Fruit fly (Drosophila melanogaster) whole organism, prepupa: ENCODE results near the gene Mybbp1A.

Source experiments
- Blimp-1 ChIP-seq: fragments of 200-800 bp; sonication (Bioruptor generic); optimal IDR thresholded peaks from 3 replicates; lab custom pipeline; 2017; ENCODE audit warnings: missing biosample characterization, missing genetic modification characterization, mild to moderate bottlenecking, moderate library complexity, missing genetic modification reagents
- CG10669 ChIP-seq: fragments of 200-800 bp; sonication (Bioruptor generic); optimal IDR thresholded peaks from 3 replicates; lab custom pipeline; 2018; ENCODE audit warnings: missing biosample characterization, mild to moderate bottlenecking, missing genetic modification characterization, moderate library complexity
- CG11762 ChIP-seq: fragments of 200-800 bp; sonication (Bioruptor generic); optimal IDR thresholded peaks from 3 replicates; lab custom pipeline; 2016; ENCODE audit warnings: missing biosample characterization, missing genetic modification characterization; ENCODE audit not compliant: insufficient read depth
- CG11902 ChIP-seq: fragments of 200-800 bp; sonication (Bioruptor generic); optimal IDR thresholded peaks from 3 replicates; lab custom pipeline; 2016; ENCODE audit warnings: missing biosample characterization, missing genetic modification characterization
- CG15336 ChIP-seq: fragments of 200-800 bp; sonication (Bioruptor generic); IDR thresholded peaks from 2 replicates; pipeline ENCODE4 v1.3.6; 2022; ENCODE audit warnings: missing biosample characterization, missing genetic modification characterization
- CG1621 ChIP-seq: fragments of 200-800 bp; sonication (Bioruptor generic); optimal IDR thresholded peaks from 3 replicates; lab custom pipeline; 2018; ENCODE audit warnings: missing biosample characterization, mild to moderate bottlenecking, missing genetic modification characterization
- CG16779 ChIP-seq: fragments of 200-800 bp; sonication (Bioruptor generic); optimal IDR thresholded peaks from 3 replicates; lab custom pipeline; 2017; ENCODE audit warnings: missing biosample characterization, mild to moderate bottlenecking, missing genetic modification characterization
- CG3032 ChIP-seq: fragments of 200-800 bp; optimal IDR thresholded peaks from 2 replicates; lab custom pipeline; 2019; ENCODE audit warnings: missing biosample characterization, mild to moderate bottlenecking, missing genetic modification characterization, moderate library complexity
- CG3919 ChIP-seq: fragments of 200-800 bp; sonication (Bioruptor generic); optimal IDR thresholded peaks from 3 replicates; lab custom pipeline; 2016; ENCODE audit warnings: missing biosample characterization, missing genetic modification characterization
- CG4318 ChIP-seq: fragments of 200-800 bp; sonication (Bioruptor generic); optimal IDR thresholded peaks from 3 replicates; lab custom pipeline; 2017; ENCODE audit warnings: missing biosample characterization, mild to moderate bottlenecking, missing genetic modification characterization
- CG6163 ChIP-seq: fragments of 200-800 bp; sonication (Bioruptor generic); IDR thresholded peaks from 3 replicates; pipeline ENCODE4 v1.3.6; 2022; ENCODE audit warnings: missing biosample characterization, missing genetic modification characterization
- CG6276 ChIP-seq: fragments of 200-800 bp; sonication (Bioruptor generic); optimal IDR thresholded peaks from 2 replicates; lab custom pipeline; 2017; ENCODE audit warnings: missing biosample characterization, mild to moderate bottlenecking, missing genetic modification characterization
- CG6792 ChIP-seq: fragments of 200-800 bp; sonication (Bioruptor generic); optimal IDR thresholded peaks from 3 replicates; lab custom pipeline; 2016; ENCODE audit warnings: missing biosample characterization, missing genetic modification characterization
- CG6808 ChIP-seq: fragments of 200-800 bp; sonication (Bioruptor generic); optimal IDR thresholded peaks from 3 replicates; lab custom pipeline; 2017; ENCODE audit warnings: missing biosample characterization, missing genetic modification characterization, mild to moderate bottlenecking, moderate library complexity, missing genetic modification reagents
- CG7368 ChIP-seq: fragments of 200-800 bp; sonication (Bioruptor generic); optimal IDR thresholded peaks from 3 replicates; lab custom pipeline; 2016; ENCODE audit warnings: missing biosample characterization, missing genetic modification characterization
- CG8319 ChIP-seq: fragments of 200-800 bp; sonication (Bioruptor generic); optimal IDR thresholded peaks from 3 replicates; lab custom pipeline; 2016; ENCODE audit warnings: missing biosample characterization, missing genetic modification characterization
- CG8632 ChIP-seq: fragments of 200-800 bp; sonication (Bioruptor generic); optimal IDR thresholded peaks from 3 replicates; lab custom pipeline; 2016; ENCODE audit warnings: missing biosample characterization, missing genetic modification characterization
- CG9139 ChIP-seq: fragments of 200-800 bp; sonication (Bioruptor generic); optimal IDR thresholded peaks from 3 replicates; lab custom pipeline; 2017; ENCODE audit warnings: missing biosample characterization, mild to moderate bottlenecking, missing genetic modification characterization
- Eip78C ChIP-seq: fragments of 200-800 bp; sonication (Bioruptor generic); peaks from one replicate; lab custom pipeline; 2016; ENCODE audit warnings: missing biosample characterization, missing genetic modification characterization
- Ets21C ChIP-seq: fragments of 200-800 bp; sonication (Bioruptor generic); optimal IDR thresholded peaks from 3 replicates; lab custom pipeline; 2016; ENCODE audit warnings: missing biosample characterization, missing genetic modification characterization
- Ets96B ChIP-seq: fragments of 200-800 bp; optimal IDR thresholded peaks from 2 replicates; lab custom pipeline; 2019; ENCODE audit warnings: missing biosample characterization, mild to moderate bottlenecking, missing genetic modification characterization, moderate library complexity
- Gug ChIP-seq: fragments of 200-800 bp; sonication (Bioruptor generic); IDR thresholded peaks from 2 replicates; pipeline ENCODE4 v1.3.6; 2022; ENCODE audit warnings: missing biosample characterization, missing genetic modification characterization
- Hr38 ChIP-seq: sonication (Bioruptor generic); optimal IDR thresholded peaks from 2 replicates; lab custom pipeline; 2016; ENCODE audit warnings: missing biosample characterization, missing genetic modification characterization
- Hr39 ChIP-seq: fragments of 200-800 bp; sonication (Bioruptor generic); optimal IDR thresholded peaks from 2 replicates; lab custom pipeline; 2016; ENCODE audit warnings: missing biosample characterization, missing genetic modification characterization
- Lpt ChIP-seq: fragments of 200-800 bp; sonication (Bioruptor generic); optimal IDR thresholded peaks from 3 replicates; lab custom pipeline; 2016; ENCODE audit warnings: missing biosample characterization, missing genetic modification characterization
- Met ChIP-seq: fragments of 200-800 bp; sonication (Bioruptor generic); optimal IDR thresholded peaks from 3 replicates; lab custom pipeline; 2016; ENCODE audit warnings: missing biosample characterization, missing genetic modification characterization
- Smox ChIP-seq: fragments of 200-800 bp; sonication (Bioruptor generic); optimal IDR thresholded peaks from 3 replicates; lab custom pipeline; 2016; ENCODE audit warnings: missing biosample characterization, missing genetic modification characterization
- Sox102F ChIP-seq: fragments of 200-800 bp; sonication (Bioruptor generic); optimal IDR thresholded peaks from 2 replicates; lab custom pipeline; 2016; ENCODE audit warnings: missing biosample characterization, mild to moderate bottlenecking, missing genetic modification characterization
- Sox14 ChIP-seq: fragments of 200-800 bp; sonication (Bioruptor generic); optimal IDR thresholded peaks from 3 replicates; lab custom pipeline; 2016; ENCODE audit warnings: missing biosample characterization, missing genetic modification characterization
- Sox15 ChIP-seq: fragments of 200-800 bp; sonication (Bioruptor generic); optimal IDR thresholded peaks from 3 replicates; lab custom pipeline; 2016; ENCODE audit warnings: missing biosample characterization, missing genetic modification characterization
- cyc ChIP-seq: fragments of 200-800 bp; sonication (Bioruptor generic); optimal IDR thresholded peaks from 3 replicates; lab custom pipeline; 2016; ENCODE audit warnings: missing biosample characterization, missing genetic modification characterization
- dsx ChIP-seq: fragments of 200-800 bp; optimal IDR thresholded peaks from 3 replicates; lab custom pipeline; 2019; ENCODE audit warnings: missing biosample characterization, mild to moderate bottlenecking, missing genetic modification characterization, moderate library complexity; ENCODE audit not compliant: poor library complexity, severe bottlenecking
- eg ChIP-seq: fragments of 200-800 bp; sonication (Bioruptor generic); IDR thresholded peaks from 3 replicates; pipeline ENCODE4 v1.3.6; 2022; ENCODE audit warnings: missing biosample characterization, missing genetic modification characterization
- esn ChIP-seq: fragments of 200-800 bp; sonication (Bioruptor generic); optimal IDR thresholded peaks from 2 replicates; lab custom pipeline; 2016; ENCODE audit warnings: missing biosample characterization, mild to moderate bottlenecking, missing genetic modification characterization, moderate library complexity
- fd59A ChIP-seq: fragments of 200-800 bp; sonication (Bioruptor generic); optimal IDR thresholded peaks from 2 replicates; lab custom pipeline; 2017; ENCODE audit warnings: missing biosample characterization, mild to moderate bottlenecking, missing genetic modification characterization, missing genetic modification reagents
- fd85E ChIP-seq: fragments of 200-800 bp; sonication (Bioruptor generic); optimal IDR thresholded peaks from 3 replicates; lab custom pipeline; 2016; ENCODE audit warnings: missing biosample characterization, missing genetic modification characterization
- fkh ChIP-seq: fragments of 200-800 bp; sonication (Bioruptor generic); optimal IDR thresholded peaks from 3 replicates; lab custom pipeline; 2017; ENCODE audit warnings: missing biosample characterization, mild to moderate bottlenecking, missing genetic modification characterization, moderate library complexity
- lz ChIP-seq: fragments of 200-800 bp; sonication (Bioruptor generic); optimal IDR thresholded peaks from 3 replicates; lab custom pipeline; 2016; ENCODE audit warnings: missing biosample characterization, missing genetic modification characterization
- net ChIP-seq: fragments of 200-800 bp; sonication (Bioruptor generic); optimal IDR thresholded peaks from 3 replicates; lab custom pipeline; 2016; ENCODE audit warnings: missing biosample characterization, missing genetic modification characterization
- pdm3 ChIP-seq: fragments of 200-800 bp; sonication (Bioruptor generic); optimal IDR thresholded peaks from 3 replicates; lab custom pipeline; 2016; ENCODE audit warnings: missing biosample characterization, missing genetic modification characterization
- salr ChIP-seq, 2 experiments: fragments of 200-800 bp; sonication (Bioruptor generic); optimal IDR thresholded peaks; 3 replicates each; lab custom pipeline; 2016 to 2018; ENCODE audit warnings: missing biosample characterization in 2 of 2, missing genetic modification characterization in 2 of 2, mild to moderate bottlenecking in 1 of 2
- spab ChIP-seq: fragments of 200-800 bp; sonication (Bioruptor generic); optimal IDR thresholded peaks from 2 replicates; lab custom pipeline; 2017; ENCODE audit warnings: missing biosample characterization, mild to moderate bottlenecking, missing genetic modification characterization, missing genetic modification reagents
- svp ChIP-seq: fragments of 200-800 bp; sonication (Bioruptor generic); peaks from one replicate; lab custom pipeline; 2016; ENCODE audit warnings: missing biosample characterization, missing genetic modification characterization
- topi ChIP-seq: fragments of 200-800 bp; sonication (Bioruptor generic); optimal IDR thresholded peaks from 3 replicates; lab custom pipeline; 2016; ENCODE audit warnings: missing biosample characterization, missing genetic modification characterization
- vri ChIP-seq: fragments of 200-800 bp; sonication (Bioruptor generic); optimal IDR thresholded peaks from 3 replicates; lab custom pipeline; 2016; ENCODE audit warnings: missing biosample characterization, mild to moderate bottlenecking, missing genetic modification characterization

The Mybbp1A gene

dm6 chrX:610048-610447, 19.5 kb upstream of the Mybbp1A start:
- TF ChIP-seq Eip78C: no peak
- TF ChIP-seq fd85E (GFP tag; lab: Kevin White, UChicago): no peak
- no peak for TF ChIP-seq svp
- TF ChIP-seq CG6808 (GFP tag; lab: Kevin White, UChicago): no peak
- TF ChIP-seq esn (GFP tag; lab: Kevin White, UChicago): no peak
- TF ChIP-seq CG6163 (GFP tag; lab: Robert Waterston, UW): no peak
- no peak for TF ChIP-seq vri (GFP tag; lab: Kevin White, UChicago)
- TF ChIP-seq CG10669 (GFP tag; lab: Kevin White, UChicago): no peak
- no peak for TF ChIP-seq lz (GFP tag; lab: Kevin White, UChicago)
- no peak for TF ChIP-seq CG7368
- TF ChIP-seq topi (GFP tag; lab: Kevin White, UChicago): no peak
- no peak for TF ChIP-seq eg
- no peak for TF ChIP-seq CG6276
- no peak for TF ChIP-seq CG8319
- no peak for TF ChIP-seq CG1621 (tag; lab: Kevin White, UChicago)
- no peak for TF ChIP-seq CG9139 (GFP tag; lab: Kevin White, UChicago)
- TF ChIP-seq Sox102F (GFP tag; lab: Kevin White, UChicago): no peak

DNA sequence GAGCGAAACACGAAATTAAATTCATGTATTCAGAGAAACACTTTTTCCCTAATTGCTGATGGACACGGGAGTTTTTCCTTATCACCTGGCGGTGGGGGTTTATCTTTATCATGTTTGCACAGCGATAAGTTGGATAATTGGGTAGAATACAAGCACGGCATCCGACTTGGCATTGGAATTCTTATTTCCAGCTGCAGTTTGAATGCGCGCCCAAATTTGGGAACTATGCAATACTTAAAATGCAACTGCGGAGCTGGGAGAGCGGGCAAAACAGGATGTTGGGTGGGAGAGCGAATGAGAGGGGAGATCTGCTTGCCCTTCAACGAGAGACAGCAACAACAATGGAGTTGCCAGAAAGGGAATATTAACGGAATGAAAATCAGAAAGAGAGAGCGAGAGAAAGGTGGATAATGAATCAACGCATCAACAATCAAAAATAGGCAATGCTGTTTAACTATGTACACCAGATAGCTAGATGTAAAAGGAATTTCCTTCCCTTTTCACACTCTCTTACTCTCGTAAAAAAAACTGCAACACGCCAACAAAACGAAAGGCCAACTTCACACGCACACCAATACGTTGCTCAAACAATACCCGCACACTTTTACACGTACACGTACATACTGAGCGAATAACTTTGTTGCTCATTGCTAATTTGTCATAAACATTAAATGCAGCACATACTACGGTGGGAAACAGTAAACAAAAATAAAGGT, 12.7 kb upstream of the Mybbp1A start:
- TF ChIP-seq CG11762 (GFP tag; lab: Kevin White, UChicago): no peak
- TF ChIP-seq CG8632 (GFP tag; lab: Kevin White, UChicago): no peak
- TF ChIP-seq Ets96B (tag; lab: Kevin White, UChicago): no peak
- no peak for TF ChIP-seq Sox15
- peak; percentile 42 for TF ChIP-seq esn (GFP tag; lab: Kevin White, UChicago)
- TF ChIP-seq spab (GFP tag; lab: Kevin White, UChicago): no peak
- no peak for TF ChIP-seq fd59A (GFP tag; lab: Kevin White, UChicago)
- no peak for TF ChIP-seq Hr38 (GFP tag; lab: Kevin White, UChicago)
- no peak for TF ChIP-seq salr (GFP tag; optimal IDR thresholded peaks at IDR 0.05; lab: Kevin White, UChicago)
- no peak for TF ChIP-seq net (GFP tag; lab: Kevin White, UChicago)
- peak; percentile 3 for TF ChIP-seq pdm3
- TF ChIP-seq Eip78C: peak; percentile 70
- no peak for TF ChIP-seq CG15336 (GFP tag; lab: Robert Waterston, UW)
- TF ChIP-seq CG11902 (GFP tag; lab: Kevin White, UChicago): no peak
- TF ChIP-seq Blimp-1 (GFP tag; lab: Kevin White, UChicago): no peak
- TF ChIP-seq topi (GFP tag; lab: Kevin White, UChicago): peak; percentile 33
- peak; percentile 2 for TF ChIP-seq CG6792 (GFP tag; lab: Kevin White, UChicago)
- no peak for TF ChIP-seq CG16779 (tag; lab: Kevin White, UChicago)
- no peak for TF ChIP-seq CG4318
- TF ChIP-seq CG3032 (tag; lab: Kevin White, UChicago): no peak
- TF ChIP-seq CG1621 (tag; lab: Kevin White, UChicago): no peak
- TF ChIP-seq Sox14 (GFP tag; lab: Kevin White, UChicago): no peak
- no peak for TF ChIP-seq Ets21C
- TF ChIP-seq lz (GFP tag; lab: Kevin White, UChicago): peak; percentile 5
- TF ChIP-seq Smox (GFP tag; lab: Kevin White, UChicago): no peak
- TF ChIP-seq CG9139 (GFP tag; lab: Kevin White, UChicago): no peak
- TF ChIP-seq fkh: peak; percentile 6
- TF ChIP-seq Lpt (GFP tag; lab: Kevin White, UChicago): no peak
- 0 out of 3 replicates have a peak, but pooled peaks have one; percentile 23 for TF ChIP-seq CG6163 (GFP tag; lab: Robert Waterston, UW)
- peak; percentile 0 for TF ChIP-seq CG3919
- TF ChIP-seq svp: peak; percentile 58
- no peak for TF ChIP-seq Sox102F (GFP tag; lab: Kevin White, UChicago)
- TF ChIP-seq cyc (GFP tag; lab: Kevin White, UChicago): no peak
- no peak for TF ChIP-seq Met (GFP tag; lab: Kevin White, UChicago)
- TF ChIP-seq eg: no peak
- TF ChIP-seq vri (GFP tag; lab: Kevin White, UChicago): peak; percentile 11
- TF ChIP-seq Hr39 (GFP tag; lab: Kevin White, UChicago): no peak
- TF ChIP-seq dsx (GFP tag; lab: Kevin White, UChicago): peak; percentile 87
- TF ChIP-seq Gug (GFP tag; lab: Robert Waterston, UW): no peak
